Worm (Caenorhabditis elegans) whole organism, mixed stage, embryonic: ENCODE data around the gene C46F11.5.

Experiments
- drap-1 ChIP-seq: fragments of 200-800 bp; sonication (Bioruptor generic); optimal IDR thresholded peaks from 3 replicates; lab custom pipeline; 2018; ENCODE audit warnings: mild to moderate bottlenecking, missing genetic modification characterization, missing compliant biosample characterization
- elt-3 ChIP-seq: fragments of 150-350 bp; optimal IDR thresholded peaks from 2 replicates; lab custom pipeline; 2014; ENCODE audit warnings: missing biosample characterization, missing genetic modification characterization
- ham-2 ChIP-seq: fragments of 200-800 bp; sonication (Bioruptor generic); optimal IDR thresholded peaks from 2 replicates; lab custom pipeline; 2018; ENCODE audit warnings: mild to moderate bottlenecking, missing genetic modification characterization, missing compliant biosample characterization
- lsy-2 ChIP-seq: fragments of 150-350 bp; optimal IDR thresholded peaks from 2 replicates; lab custom pipeline; 2014; ENCODE audit warnings: missing biosample characterization, missing genetic modification characterization
- mab-5 ChIP-seq: fragments of 150-350 bp; optimal IDR thresholded peaks from 2 replicates; lab custom pipeline; 2014; ENCODE audit warnings: missing biosample characterization, missing genetic modification characterization
- mep-1 ChIP-seq: fragments of 150-350 bp; optimal IDR thresholded peaks from 2 replicates; lab custom pipeline; 2017; ENCODE audit warnings: missing biosample characterization, missing genetic modification reagents, missing genetic modification characterization, inconsistent platforms
- mls-2 ChIP-seq: sonication (generic microtip); optimal IDR thresholded peaks from 2 replicates; lab custom pipeline; 2016; ENCODE audit warnings: mild to moderate bottlenecking, missing genetic modification characterization, moderate library complexity, missing compliant biosample characterization
- nhr-12 ChIP-seq: fragments of 150-350 bp; optimal IDR thresholded peaks from 2 replicates; lab custom pipeline; 2014; ENCODE audit warnings: missing biosample characterization, missing genetic modification characterization
- snpc-4 ChIP-seq: fragments of 150-350 bp; optimal IDR thresholded peaks from 2 replicates; lab custom pipeline; 2014; ENCODE audit warnings: missing biosample characterization, missing genetic modification characterization
- unc-39 ChIP-seq: fragments of 150-350 bp; optimal IDR thresholded peaks from 2 replicates; lab custom pipeline; 2014; ENCODE audit warnings: missing biosample characterization, missing genetic modification characterization
- unc-62 ChIP-seq: fragments of 150-350 bp; optimal IDR thresholded peaks from 2 replicates; lab custom pipeline; 2014; ENCODE audit warnings: missing biosample characterization, missing genetic modification reagents, missing genetic modification characterization
- ztf-11 ChIP-seq: fragments of 150-350 bp; optimal IDR thresholded peaks from 2 replicates; lab custom pipeline; 2014; ENCODE audit warnings: missing biosample characterization, missing genetic modification characterization

DNA sequence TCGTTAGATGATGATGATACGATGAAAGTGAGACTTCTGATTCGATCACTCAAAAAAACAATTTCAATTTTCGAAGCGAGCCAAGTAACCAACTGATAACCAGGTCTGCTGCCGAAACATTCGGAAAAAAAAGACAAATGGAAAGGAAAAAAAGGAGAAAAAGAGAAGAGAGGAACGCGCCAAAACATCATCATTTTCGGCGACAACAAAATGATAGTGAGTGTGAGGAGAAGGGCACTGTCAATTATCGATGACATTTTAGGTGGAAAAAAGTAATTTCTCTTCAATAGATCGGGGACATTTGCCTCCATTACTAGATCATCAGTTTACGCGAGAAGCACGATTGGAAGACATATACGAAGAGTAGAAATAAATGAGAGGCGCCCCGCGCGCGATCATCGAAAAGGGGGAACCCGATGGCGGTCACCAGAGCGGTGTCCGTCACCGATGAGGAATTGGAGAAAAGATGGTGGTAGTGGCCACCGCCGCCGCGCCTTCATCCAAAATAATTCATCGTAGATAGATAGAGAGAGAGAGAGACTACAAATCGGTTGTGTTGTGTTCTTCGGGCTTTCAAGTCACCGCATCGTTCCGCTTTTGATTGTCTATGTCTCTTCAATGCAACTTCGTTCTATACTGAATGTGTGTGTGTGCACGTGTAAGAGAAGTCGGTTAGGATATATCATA is 36.1 kb downstream of the C46F11.5 start:
- no peak for TF ChIP-seq drap-1 (GFP tag; lab: Kevin White, UChicago)
- no peak for TF ChIP-seq mep-1 (tag; lab: Kevin White, UChicago)
- no peak for TF ChIP-seq nhr-12 (tag; lab: Kevin White, UChicago)
- no peak for TF ChIP-seq mab-5
- TF ChIP-seq unc-62, result no peak
- no peak for TF ChIP-seq ham-2 (GFP tag; lab: Kevin White, UChicago)
- no peak for TF ChIP-seq snpc-4
- TF ChIP-seq elt-3, result no peak
- TF ChIP-seq unc-39 (tag; lab: Kevin White, UChicago), result no peak
- no peak for TF ChIP-seq ztf-11 (tag; lab: Kevin White, UChicago)
- TF ChIP-seq mls-2, result no peak
- no peak for TF ChIP-seq lsy-2 (tag; lab: Kevin White, UChicago)
